Fruit fly (Drosophila melanogaster) whole organism, embryonic: ENCODE measurements around the gene CG15602.

Experiments
- CG1024 ChIP-seq: fragments of 200-800 bp; sonication (Bioruptor generic); IDR thresholded peaks from 2 replicates; pipeline ENCODE4 v1.3.6; 2022; ENCODE audit warnings: missing biosample characterization, missing genetic modification characterization
- CG10979 ChIP-seq: fragments of 200-800 bp; sonication (Bioruptor generic); optimal IDR thresholded peaks from 2 replicates; lab custom pipeline; 2018; ENCODE audit warnings: missing biosample characterization, mild to moderate bottlenecking, missing genetic modification characterization, moderate library complexity
- CG11093 ChIP-seq: fragments of 200-800 bp; sonication (Bioruptor generic); IDR thresholded peaks from 3 replicates; pipeline ENCODE4 v1.3.6; 2022; ENCODE audit warnings: missing biosample characterization, missing genetic modification characterization
- CG11504 ChIP-seq: fragments of 200-800 bp; sonication (Bioruptor generic); optimal IDR thresholded peaks from 3 replicates; lab custom pipeline; 2019; ENCODE audit warnings: missing biosample characterization, mild to moderate bottlenecking, missing genetic modification characterization, moderate library complexity
- CG12236 ChIP-seq: fragments of 200-800 bp; sonication (Bioruptor generic); optimal IDR thresholded peaks from 2 replicates; lab custom pipeline; 2016; ENCODE audit warnings: missing biosample characterization, missing genetic modification characterization
- CG1233 ChIP-seq: fragments of 200-800 bp; sonication (Bioruptor generic); optimal IDR thresholded peaks from 4 replicates; lab custom pipeline; 2018; ENCODE audit warnings: missing biosample characterization, mild to moderate bottlenecking, missing genetic modification characterization
- CG14860 ChIP-seq: fragments of 200-800 bp; sonication (Bioruptor generic); IDR thresholded peaks from 3 replicates; pipeline ENCODE4 v1.3.6; 2022; ENCODE audit warnings: missing biosample characterization, missing genetic modification characterization; ENCODE audit not compliant: partially characterized antibody
- CG17829 ChIP-seq: fragments of 200-800 bp; optimal IDR thresholded peaks from 2 replicates; lab custom pipeline; 2019; ENCODE audit warnings: missing biosample characterization, mild to moderate bottlenecking, missing genetic modification characterization, moderate library complexity
- CG18011 ChIP-seq: fragments of 200-800 bp; sonication (Bioruptor generic); optimal IDR thresholded peaks from 2 replicates; lab custom pipeline; 2017; ENCODE audit warnings: missing biosample characterization, missing genetic modification characterization, mild to moderate bottlenecking, moderate library complexity, missing genotype
- CG32767 ChIP-seq: fragments of 200-800 bp; sonication (Bioruptor generic); IDR thresholded peaks from 2 replicates; pipeline ENCODE4 v1.3.6; 2022; ENCODE audit warnings: missing biosample characterization, missing genetic modification characterization
- CG4360 ChIP-seq: fragments of 200-800 bp; sonication (Bioruptor generic); IDR thresholded peaks from 2 replicates; pipeline ENCODE4 v1.3.6; 2022; ENCODE audit warnings: missing biosample characterization, missing genetic modification characterization
- CG4820 ChIP-seq: fragments of 200-800 bp; sonication (Bioruptor generic); optimal IDR thresholded peaks from 3 replicates; lab custom pipeline; 2016; ENCODE audit warnings: missing biosample characterization, missing genetic modification characterization
- CG7928 ChIP-seq: fragments of 200-800 bp; sonication (Bioruptor generic); optimal IDR thresholded peaks from 2 replicates; lab custom pipeline; 2017; ENCODE audit warnings: missing biosample characterization, mild to moderate bottlenecking, missing genetic modification characterization
- CG8281 ChIP-seq: fragments of 200-800 bp; sonication (Bioruptor generic); optimal IDR thresholded peaks from 2 replicates; lab custom pipeline; 2018; ENCODE audit warnings: missing biosample characterization, mild to moderate bottlenecking, missing genetic modification characterization, moderate library complexity
- CG8359 ChIP-seq: fragments of 200-800 bp; sonication (Bioruptor generic); optimal IDR thresholded peaks from 2 replicates; lab custom pipeline; 2017; ENCODE audit warnings: missing biosample characterization, mild to moderate bottlenecking, missing genetic modification characterization, borderline replicate concordance
- CHES-1-like ChIP-seq: fragments of 200-800 bp; sonication (Bioruptor generic); optimal IDR thresholded peaks from 2 replicates; lab custom pipeline; 2016; ENCODE audit warnings: missing biosample characterization, missing genetic modification characterization
- Camta ChIP-seq: fragments of 200-800 bp; sonication (Bioruptor generic); optimal IDR thresholded peaks from 2 replicates; lab custom pipeline; 2016; ENCODE audit warnings: missing biosample characterization, missing genetic modification characterization
- Elba2 ChIP-seq: fragments of 200-800 bp; sonication (Bioruptor generic); optimal IDR thresholded peaks from 3 replicates; lab custom pipeline; 2016; ENCODE audit warnings: missing biosample characterization, missing genetic modification characterization
- HLH54F ChIP-seq: fragments of 200-800 bp; sonication (Bioruptor generic); optimal IDR thresholded peaks from 3 replicates; lab custom pipeline; 2016; ENCODE audit warnings: missing biosample characterization, missing genetic modification characterization
- Hey ChIP-seq: fragments of 200-800 bp; sonication (Bioruptor generic); optimal IDR thresholded peaks from 3 replicates; lab custom pipeline; 2018; ENCODE audit warnings: missing biosample characterization, mild to moderate bottlenecking, missing genetic modification characterization
- Hr78 ChIP-seq, 2 experiments: fragments of 200-800 bp in 1 of 2; fragments of >200 bp in 1 of 2; sonication (Bioruptor generic) in 1 of 2; optimal IDR thresholded peaks; 2 replicates each; lab custom pipeline; 2017 to 2019; ENCODE audit warnings: missing biosample characterization in 2 of 2, missing genetic modification characterization in 2 of 2, mild to moderate bottlenecking in 1 of 2, moderate library complexity in 1 of 2
- MBD-R2 ChIP-seq: fragments of 200-800 bp; sonication (Bioruptor generic); IDR thresholded peaks from 2 replicates; pipeline ENCODE4 v1.3.6; 2022; ENCODE audit warnings: missing biosample characterization, missing genetic modification characterization
- Neu2 ChIP-seq: fragments of 200-800 bp; sonication (Bioruptor generic); optimal IDR thresholded peaks from 3 replicates; lab custom pipeline; 2016; ENCODE audit warnings: missing biosample characterization, missing genetic modification characterization, borderline replicate concordance
- Nf-YC ChIP-seq: fragments of 200-800 bp; optimal IDR thresholded peaks from 3 replicates; lab custom pipeline; 2019; ENCODE audit warnings: missing biosample characterization, mild to moderate bottlenecking, missing genetic modification characterization, moderate library complexity
- Rx ChIP-seq: fragments of 200-800 bp; sonication (Bioruptor generic); IDR thresholded peaks from 2 replicates; pipeline ENCODE4 v1.3.6; 2022; ENCODE audit warnings: missing biosample characterization, missing genetic modification characterization
- Side ChIP-seq: fragments of 200-800 bp; sonication (Bioruptor generic); optimal IDR thresholded peaks from 2 replicates; lab custom pipeline; 2016; ENCODE audit warnings: missing biosample characterization, missing genetic modification characterization
- Six4 ChIP-seq: fragments of 200-800 bp; sonication (Bioruptor generic); optimal IDR thresholded peaks from 2 replicates; lab custom pipeline; 2016; ENCODE audit warnings: missing biosample characterization, missing genetic modification characterization
- Usf ChIP-seq: fragments of 200-800 bp; sonication (Bioruptor generic); optimal IDR thresholded peaks from 2 replicates; lab custom pipeline; 2017; ENCODE audit warnings: missing genotype, missing biosample characterization, missing genetic modification characterization
- Xbp1 ChIP-seq: fragments of 200-800 bp; sonication (Bioruptor generic); optimal IDR thresholded peaks from 3 replicates; lab custom pipeline; 2016; ENCODE audit warnings: missing biosample characterization, mild to moderate bottlenecking, missing genetic modification characterization
- amos ChIP-seq: fragments of 200-800 bp; sonication (Bioruptor generic); IDR thresholded peaks from 2 replicates; pipeline ENCODE4 v1.3.6; 2022; ENCODE audit warnings: missing biosample characterization, missing genetic modification characterization; ENCODE audit not compliant: partially characterized antibody
- aop ChIP-seq: fragments of 200-800 bp; sonication (Bioruptor generic); IDR thresholded peaks from 2 replicates; pipeline ENCODE4 v1.3.6; 2022; ENCODE audit warnings: missing biosample characterization, missing genetic modification characterization
- az2 ChIP-seq: fragments of 200-800 bp; sonication (Bioruptor generic); optimal IDR thresholded peaks from 3 replicates; lab custom pipeline; 2016; ENCODE audit warnings: missing biosample characterization, missing genetic modification characterization
- cwo ChIP-seq: fragments of 200-800 bp; sonication (Bioruptor generic); optimal IDR thresholded peaks from 3 replicates; lab custom pipeline; 2017; ENCODE audit warnings: missing biosample characterization, missing genetic modification characterization, mild to moderate bottlenecking, moderate library complexity, missing genetic modification reagents
- dpn ChIP-seq, 2 experiments: fragments of 200-800 bp; sonication (Bioruptor generic); optimal IDR thresholded peaks; 3 replicates each; lab custom pipeline; 2016; ENCODE audit warnings: missing biosample characterization in 2 of 2, missing genetic modification characterization in 2 of 2
- ewg ChIP-seq: fragments of 200-800 bp; sonication (Bioruptor generic); optimal IDR thresholded peaks from 3 replicates; lab custom pipeline; 2017; ENCODE audit warnings: mild to moderate bottlenecking, missing biosample characterization, missing genetic modification reagents, missing genetic modification characterization
- eyg ChIP-seq: fragments of 200-800 bp; sonication (Bioruptor generic); optimal IDR thresholded peaks from 3 replicates; lab custom pipeline; 2016; ENCODE audit warnings: missing biosample characterization, missing genetic modification characterization
- gce ChIP-seq: fragments of 200-800 bp; sonication (Bioruptor generic); IDR thresholded peaks from 3 replicates; pipeline ENCODE4 v1.3.6; 2022; ENCODE audit warnings: missing biosample characterization, missing genetic modification characterization
- h ChIP-seq: fragments of >200 bp; optimal IDR thresholded peaks from 2 replicates; lab custom pipeline; 2017
- hkb ChIP-seq, 2 experiments: fragments of 200-800 bp in 1 of 2; fragments of >200 bp in 1 of 2; sonication (Bioruptor generic) in 1 of 2; IDR thresholded peaks in 1 of 2; optimal IDR thresholded peaks in 1 of 2; 2 replicates each; pipeline versions ENCODE4 v1.3.6 to Lab custom; 2017 to 2022; ENCODE audit warnings: missing biosample characterization in 1 of 2, missing genetic modification characterization in 1 of 2
- nom ChIP-seq: fragments of 200-800 bp; sonication (Bioruptor generic); optimal IDR thresholded peaks from 2 replicates; lab custom pipeline; 2017; ENCODE audit warnings: missing biosample characterization, missing genetic modification characterization, mild to moderate bottlenecking, moderate library complexity, missing genetic modification reagents
- pb ChIP-seq: fragments of 200-800 bp; sonication (Bioruptor generic); optimal IDR thresholded peaks from 3 replicates; lab custom pipeline; 2016; ENCODE audit warnings: missing biosample characterization, missing genetic modification characterization
- pnt ChIP-seq: fragments of 200-800 bp; sonication (Bioruptor generic); optimal IDR thresholded peaks from 3 replicates; lab custom pipeline; 2016; ENCODE audit warnings: missing biosample characterization, missing genetic modification characterization
- sens ChIP-seq: fragments of 200-800 bp; sonication (Bioruptor generic); peaks from one replicate; lab custom pipeline; 2016; ENCODE audit warnings: missing biosample characterization, missing genetic modification characterization
- shn ChIP-seq: fragments of 200-800 bp; sonication (Bioruptor generic); optimal IDR thresholded peaks from 3 replicates; lab custom pipeline; 2016; ENCODE audit warnings: missing biosample characterization, missing genetic modification characterization
- slbo ChIP-seq: fragments of 200-800 bp; sonication (Bioruptor generic); IDR thresholded peaks from 2 replicates; pipeline ENCODE4 v1.3.6; 2022; ENCODE audit warnings: missing biosample characterization, missing genetic modification characterization
- sqz ChIP-seq: fragments of 200-800 bp; sonication (Bioruptor generic); optimal IDR thresholded peaks from 3 replicates; lab custom pipeline; 2018; ENCODE audit warnings: missing biosample characterization, mild to moderate bottlenecking, missing genetic modification characterization
- tup ChIP-seq: fragments of 200-800 bp; sonication (Bioruptor generic); optimal IDR thresholded peaks from 2 replicates; lab custom pipeline; 2016; ENCODE audit warnings: missing biosample characterization, mild to moderate bottlenecking, missing genetic modification characterization, moderate library complexity
- zen2 ChIP-seq: fragments of 200-800 bp; sonication (Bioruptor generic); IDR thresholded peaks from 3 replicates; pipeline ENCODE4 v1.3.6; 2022; ENCODE audit warnings: missing biosample characterization, missing genetic modification characterization; ENCODE audit not compliant: partially characterized antibody

Gene CG15602

dm6 chrX:15811666-15812614 is 12.7 kb downstream of the CG15602 start (continued):
- TF ChIP-seq zen2 (GFP tag; lab: Robert Waterston, UW), result peak; percentile 45; the same call in 2 of the 3 replicates
- no peak for TF ChIP-seq h (lab: Kevin White, UChicago)
- TF ChIP-seq Nf-YC (tag; lab: Kevin White, UChicago), result peak; percentile 52
- TF ChIP-seq CG12236, result no peak
- no peak for TF ChIP-seq CHES-1-like (GFP tag; lab: Kevin White, UChicago)
- TF ChIP-seq CG7928 (GFP tag; lab: Kevin White, UChicago), result no peak
- no peak for TF ChIP-seq CG17829 (tag; lab: Kevin White, UChicago)
- peak; percentile 7 for TF ChIP-seq sens (GFP tag; lab: Kevin White, UChicago)
- no peak for TF ChIP-seq Elba2 (GFP tag; lab: Kevin White, UChicago)
- no peak for TF ChIP-seq Xbp1
- TF ChIP-seq Rx (GFP tag; lab: Robert Waterston, UW), result no peak
- TF ChIP-seq cwo (GFP tag; lab: Kevin White, UChicago), result no peak
- TF ChIP-seq sqz, result peak; percentile 44
- no peak for TF ChIP-seq CG1024
- TF ChIP-seq pb, result no peak
- TF ChIP-seq CG4360 (GFP tag; lab: Robert Waterston, UW), result peak; percentile 98
- no peak for TF ChIP-seq Side (GFP tag; lab: Kevin White, UChicago)
- no peak for TF ChIP-seq CG1233
- no peak for TF ChIP-seq eyg (GFP tag; lab: Kevin White, UChicago)
- TF ChIP-seq CG10979 (tag; lab: Kevin White, UChicago), result no peak
- no peak for TF ChIP-seq slbo (GFP tag; lab: Robert Waterston, UW)
- peak; percentile 11 for TF ChIP-seq ewg
- no peak for TF ChIP-seq MBD-R2 (GFP tag; lab: Robert Waterston, UW)
- TF ChIP-seq CG4820 (GFP tag; lab: Kevin White, UChicago), result no peak
- no peak for TF ChIP-seq Neu2 (GFP tag; lab: Kevin White, UChicago)
- TF ChIP-seq Usf, result no peak
- TF ChIP-seq pnt (GFP tag; lab: Kevin White, UChicago), result no peak
- peak; percentile 17 for TF ChIP-seq CG8359 (GFP tag; lab: Kevin White, UChicago)
- no peak for TF ChIP-seq CG18011 (GFP tag; lab: Kevin White, UChicago)
- no peak for TF ChIP-seq Six4 (GFP tag; lab: Kevin White, UChicago)
- TF ChIP-seq Hr78 (GFP tag; optimal IDR thresholded peaks at IDR 0.05; lab: Kevin White, UChicago), result peak in 1 of 2 experiments; percentile 21
- no peak for TF ChIP-seq CG11504 (tag; lab: Kevin White, UChicago)
- TF ChIP-seq amos (GFP tag; lab: Robert Waterston, UW), result no peak
- TF ChIP-seq Camta (GFP tag; lab: Kevin White, UChicago), result no peak
- TF ChIP-seq dpn (GFP tag; optimal IDR thresholded peaks at IDR 0.05; lab: Kevin White, UChicago), result no peak
- TF ChIP-seq shn (GFP tag; lab: Kevin White, UChicago), result peak; percentile 2
- TF ChIP-seq tup, result no peak
- no peak for TF ChIP-seq CG14860 (GFP tag; lab: Robert Waterston, UW)
- TF ChIP-seq hkb (optimal IDR thresholded peaks at IDR 0.05; lab: Kevin White, UChicago), result no peak
- no peak for TF ChIP-seq hkb (GFP tag; IDR thresholded peaks at IDR 0.05; lab: Robert Waterston, UW)
- no peak for TF ChIP-seq CG8281
- TF ChIP-seq gce (GFP tag; lab: Robert Waterston, UW), result no peak
- TF ChIP-seq Hey (tag; lab: Kevin White, UChicago), result peak; percentile 8
- TF ChIP-seq aop (GFP tag; lab: Robert Waterston, UW), result no peak
- TF ChIP-seq HLH54F (GFP tag; lab: Kevin White, UChicago), result no peak
- TF ChIP-seq az2 (GFP tag; lab: Kevin White, UChicago), result no peak
- no peak for TF ChIP-seq CG32767 (GFP tag; lab: Robert Waterston, UW)
- TF ChIP-seq CG11093 (GFP tag; lab: Robert Waterston, UW), result no peak
- TF ChIP-seq nom, result peak; percentile 50
